Fruit fly (Drosophila melanogaster) whole organism, embryonic: ENCODE results near the gene Grik.

Experiments
- Awh ChIP-seq: fragments of 200-800 bp; sonication (Bioruptor generic); IDR thresholded peaks from 2 replicates; pipeline ENCODE4, ENCODE4 v1.3.6; 2022; ENCODE audit warnings: missing biosample characterization, missing genetic modification characterization
- B-H2 ChIP-seq: fragments of 200-800 bp; sonication (Bioruptor generic); optimal IDR thresholded peaks from 2 replicates; lab custom pipeline; 2018; ENCODE audit warnings: missing biosample characterization, mild to moderate bottlenecking, missing genetic modification characterization
- C15 ChIP-seq: fragments of 200-800 bp; sonication (Bioruptor generic); IDR thresholded peaks from 3 replicates; pipeline ENCODE4 v1.3.6; 2022; ENCODE audit warnings: missing biosample characterization, missing genetic modification characterization
- CG11247 ChIP-seq: fragments of 200-800 bp; sonication (Bioruptor generic); IDR thresholded peaks from 2 replicates; pipeline ENCODE4 v1.3.6; 2022; ENCODE audit warnings: missing biosample characterization, missing genetic modification characterization
- CG11504 ChIP-seq: fragments of 200-800 bp; sonication (Bioruptor generic); optimal IDR thresholded peaks from 3 replicates; lab custom pipeline; 2019; ENCODE audit warnings: missing biosample characterization, mild to moderate bottlenecking, missing genetic modification characterization, moderate library complexity
- CG12071 ChIP-seq: fragments of 200-800 bp; sonication (Bioruptor generic); optimal IDR thresholded peaks from 3 replicates; lab custom pipeline; 2018; ENCODE audit warnings: missing biosample characterization, mild to moderate bottlenecking, missing genetic modification characterization
- CG12769 ChIP-seq: fragments of 200-800 bp; sonication (Bioruptor generic); optimal IDR thresholded peaks from 2 replicates; lab custom pipeline; 2019; ENCODE audit warnings: missing biosample characterization, mild to moderate bottlenecking, missing genetic modification characterization, moderate library complexity
- CG15269 ChIP-seq: fragments of 200-800 bp; sonication (Bioruptor generic); optimal IDR thresholded peaks from 2 replicates; lab custom pipeline; 2018; ENCODE audit warnings: missing biosample characterization, mild to moderate bottlenecking, missing genetic modification characterization, moderate library complexity
- CG15601 ChIP-seq: fragments of 200-800 bp; sonication (Bioruptor generic); optimal IDR thresholded peaks from 3 replicates; lab custom pipeline; 2019; ENCODE audit warnings: missing biosample characterization, mild to moderate bottlenecking, missing genetic modification characterization, moderate library complexity
- CG17186 ChIP-seq: fragments of 200-800 bp; sonication (Bioruptor generic); optimal IDR thresholded peaks from 3 replicates; lab custom pipeline; 2017; ENCODE audit warnings: missing biosample characterization, missing genetic modification reagents, missing genetic modification characterization
- CG17385 ChIP-seq: fragments of 200-800 bp; sonication (Bioruptor generic); optimal IDR thresholded peaks from 3 replicates; lab custom pipeline; 2018; ENCODE audit warnings: missing biosample characterization, mild to moderate bottlenecking, missing genetic modification characterization
- CG17829 ChIP-seq: fragments of 200-800 bp; optimal IDR thresholded peaks from 2 replicates; lab custom pipeline; 2019; ENCODE audit warnings: missing biosample characterization, mild to moderate bottlenecking, missing genetic modification characterization, moderate library complexity
- CG1832 ChIP-seq: fragments of 200-800 bp; sonication (Bioruptor generic); optimal IDR thresholded peaks from 2 replicates; lab custom pipeline; 2017; ENCODE audit warnings: missing biosample characterization, mild to moderate bottlenecking, missing genetic modification characterization, inconsistent platforms
- CG18599 ChIP-seq: fragments of 200-800 bp; sonication (Bioruptor generic); optimal IDR thresholded peaks from 3 replicates; lab custom pipeline; 2017; ENCODE audit warnings: missing biosample characterization, missing genetic modification characterization, mild to moderate bottlenecking, moderate library complexity, missing genetic modification reagents
- CG2678 ChIP-seq: fragments of 200-800 bp; sonication (Bioruptor generic); optimal IDR thresholded peaks from 3 replicates; lab custom pipeline; 2019; ENCODE audit warnings: missing biosample characterization, mild to moderate bottlenecking, missing genetic modification characterization, moderate library complexity
- CG34224 ChIP-seq: fragments of 200-800 bp; sonication (Bioruptor generic); IDR thresholded peaks from 3 replicates; pipeline ENCODE4 v1.3.6; 2022; ENCODE audit warnings: missing biosample characterization, missing genetic modification characterization; ENCODE audit not compliant: partially characterized antibody
- CG42726 ChIP-seq: fragments of 200-800 bp; sonication (Bioruptor generic); IDR thresholded peaks from 2 replicates; pipeline ENCODE4 v1.3.6; 2022; ENCODE audit warnings: missing biosample characterization, missing genetic modification characterization; ENCODE audit not compliant: partially characterized antibody
- CG5953 ChIP-seq: fragments of 200-800 bp; sonication (Bioruptor generic); IDR thresholded peaks from 2 replicates; pipeline ENCODE4 v1.3.6; 2022; ENCODE audit warnings: missing biosample characterization, missing genetic modification characterization
- CG6254 ChIP-seq: fragments of 200-800 bp; sonication (Bioruptor generic); optimal IDR thresholded peaks from 3 replicates; lab custom pipeline; 2017; ENCODE audit warnings: mild to moderate bottlenecking, missing biosample characterization, missing genetic modification reagents, missing genetic modification characterization
- CG6813 ChIP-seq: fragments of 200-800 bp; sonication (Bioruptor generic); optimal IDR thresholded peaks from 2 replicates; lab custom pipeline; 2017; ENCODE audit warnings: missing biosample characterization, missing genetic modification characterization, mild to moderate bottlenecking, moderate library complexity, missing genetic modification reagents
- CG7786 ChIP-seq: fragments of 200-800 bp; sonication (Bioruptor generic); optimal IDR thresholded peaks from 2 replicates; lab custom pipeline; 2016; ENCODE audit warnings: missing biosample characterization, missing genetic modification characterization
- Dfd ChIP-seq, 2 experiments: fragments of >200 bp; optimal IDR thresholded peaks; 2 replicates each; lab custom pipeline; 2017; ENCODE audit warnings: missing biosample characterization in 2 of 2, missing genetic modification characterization in 2 of 2
- Dp ChIP-seq: fragments of 200-800 bp; sonication (Bioruptor generic); optimal IDR thresholded peaks from 2 replicates; lab custom pipeline; 2018; ENCODE audit warnings: missing biosample characterization, mild to moderate bottlenecking, missing genetic modification characterization, moderate library complexity
- E2f2 ChIP-seq: fragments of 200-800 bp; sonication (Bioruptor generic); IDR thresholded peaks from 2 replicates; pipeline ENCODE4 v1.3.6; 2022; ENCODE audit warnings: missing biosample characterization, missing genetic modification characterization
- ERR ChIP-seq: fragments of 200-800 bp; sonication (Bioruptor generic); optimal IDR thresholded peaks from 2 replicates; lab custom pipeline; 2016; ENCODE audit warnings: missing biosample characterization, missing genetic modification characterization
- Ets97D ChIP-seq: fragments of 200-800 bp; sonication (Bioruptor generic); optimal IDR thresholded peaks from 3 replicates; lab custom pipeline; 2016; ENCODE audit warnings: missing biosample characterization, missing genetic modification characterization
- Hand ChIP-seq: fragments of 200-800 bp; sonication (Bioruptor generic); optimal IDR thresholded peaks from 2 replicates; lab custom pipeline; 2017; ENCODE audit warnings: mild to moderate bottlenecking, missing biosample characterization, missing genetic modification reagents, missing genetic modification characterization
- HmgZ ChIP-seq: fragments of 200-800 bp; sonication (Bioruptor generic); optimal IDR thresholded peaks from 2 replicates; lab custom pipeline; 2018; ENCODE audit warnings: missing biosample characterization, mild to moderate bottlenecking, missing genetic modification characterization
- NFAT ChIP-seq: fragments of 200-800 bp; sonication (Bioruptor generic); IDR thresholded peaks from 2 replicates; pipeline ENCODE4 v1.3.6; 2022; ENCODE audit warnings: missing biosample characterization, missing genetic modification characterization
- Ptx1 ChIP-seq: fragments of 200-800 bp; sonication (Bioruptor generic); IDR thresholded peaks from 2 replicates; pipeline ENCODE4 v1.3.6; 2022; ENCODE audit warnings: missing biosample characterization, missing genetic modification characterization
- Rfx ChIP-seq: fragments of 200-800 bp; sonication (Bioruptor generic); IDR thresholded peaks from 2 replicates; pipeline ENCODE4 v1.3.6; 2022; ENCODE audit warnings: missing biosample characterization, missing genetic modification characterization
- bab2 ChIP-seq: fragments of 200-800 bp; sonication (Bioruptor generic); optimal IDR thresholded peaks from 2 replicates; lab custom pipeline; 2016; ENCODE audit warnings: missing biosample characterization, missing genetic modification characterization
- bowl ChIP-seq: fragments of 200-800 bp; sonication (Bioruptor generic); IDR thresholded peaks from 2 replicates; pipeline ENCODE4 v1.3.6; 2022; ENCODE audit warnings: missing biosample characterization, missing genetic modification characterization
- caup ChIP-seq: fragments of 200-800 bp; sonication (Bioruptor generic); optimal IDR thresholded peaks from 3 replicates; lab custom pipeline; 2017; ENCODE audit warnings: missing biosample characterization, mild to moderate bottlenecking, missing genetic modification characterization, moderate library complexity; ENCODE audit not compliant: severe bottlenecking
- chinmo ChIP-seq: fragments of 200-800 bp; sonication (Bioruptor generic); IDR thresholded peaks from 4 replicates; pipeline ENCODE4 v1.3.6; 2022; ENCODE audit warnings: missing biosample characterization, missing genetic modification characterization; ENCODE audit not compliant: partially characterized antibody
- corto ChIP-seq: fragments of 200-800 bp; sonication (Bioruptor generic); optimal IDR thresholded peaks from 2 replicates; lab custom pipeline; 2016; ENCODE audit warnings: missing biosample characterization, mild to moderate bottlenecking, missing genetic modification characterization, moderate library complexity
- dpn ChIP-seq, 2 experiments: fragments of 200-800 bp; sonication (Bioruptor generic); optimal IDR thresholded peaks; 3 replicates each; lab custom pipeline; 2016; ENCODE audit warnings: missing biosample characterization in 2 of 2, missing genetic modification characterization in 2 of 2
- grn ChIP-seq: fragments of 200-800 bp; sonication (Bioruptor generic); optimal IDR thresholded peaks from 3 replicates; lab custom pipeline; 2017; ENCODE audit warnings: missing biosample characterization, missing genetic modification characterization
- gsb-n ChIP-seq: fragments of 200-800 bp; sonication (Bioruptor generic); optimal IDR thresholded peaks from 3 replicates; lab custom pipeline; 2018; ENCODE audit warnings: missing biosample characterization, mild to moderate bottlenecking, missing genetic modification characterization
- h ChIP-seq: fragments of >200 bp; optimal IDR thresholded peaks from 2 replicates; lab custom pipeline; 2017
- hkb ChIP-seq, 2 experiments: fragments of 200-800 bp in 1 of 2; fragments of >200 bp in 1 of 2; sonication (Bioruptor generic) in 1 of 2; IDR thresholded peaks in 1 of 2; optimal IDR thresholded peaks in 1 of 2; 2 replicates each; pipeline versions ENCODE4 v1.3.6 to Lab custom; 2017 to 2022; ENCODE audit warnings: missing biosample characterization in 1 of 2, missing genetic modification characterization in 1 of 2
- ken ChIP-seq: fragments of 200-800 bp; sonication (Bioruptor generic); IDR thresholded peaks from 3 replicates; pipeline ENCODE4 v1.3.6; 2022; ENCODE audit warnings: missing biosample characterization, missing genetic modification characterization
- knrl ChIP-seq: fragments of 200-800 bp; sonication (Bioruptor generic); IDR thresholded peaks from 3 replicates; pipeline ENCODE4 v1.3.6; 2022; ENCODE audit warnings: missing biosample characterization, missing genetic modification characterization; ENCODE audit not compliant: partially characterized antibody
- nom ChIP-seq: fragments of 200-800 bp; sonication (Bioruptor generic); optimal IDR thresholded peaks from 2 replicates; lab custom pipeline; 2017; ENCODE audit warnings: missing biosample characterization, missing genetic modification characterization, mild to moderate bottlenecking, moderate library complexity, missing genetic modification reagents
- onecut ChIP-seq: fragments of 200-800 bp; sonication (Bioruptor generic); IDR thresholded peaks from 2 replicates; pipeline ENCODE4 v1.3.6; 2022; ENCODE audit warnings: missing biosample characterization, missing genetic modification characterization
- rib ChIP-seq: fragments of 200-800 bp; sonication (Bioruptor generic); IDR thresholded peaks from 2 replicates; pipeline ENCODE4 v1.3.6; 2022; ENCODE audit warnings: missing biosample characterization, missing genetic modification characterization
- sd ChIP-seq: fragments of 200-800 bp; sonication (Bioruptor generic); optimal IDR thresholded peaks from 3 replicates; lab custom pipeline; 2018; ENCODE audit warnings: missing biosample characterization, mild to moderate bottlenecking, missing genetic modification characterization, moderate library complexity
- seq ChIP-seq: fragments of 200-800 bp; sonication (Bioruptor generic); IDR thresholded peaks from 2 replicates; pipeline ENCODE4 v1.3.6; 2022; ENCODE audit warnings: missing biosample characterization, missing genetic modification characterization
- vvl ChIP-seq: fragments of 200-800 bp; sonication (Bioruptor generic); IDR thresholded peaks from 2 replicates; pipeline ENCODE4 v1.3.6; 2022; ENCODE audit warnings: missing biosample characterization, missing genetic modification characterization

The Grik gene

DNA sequence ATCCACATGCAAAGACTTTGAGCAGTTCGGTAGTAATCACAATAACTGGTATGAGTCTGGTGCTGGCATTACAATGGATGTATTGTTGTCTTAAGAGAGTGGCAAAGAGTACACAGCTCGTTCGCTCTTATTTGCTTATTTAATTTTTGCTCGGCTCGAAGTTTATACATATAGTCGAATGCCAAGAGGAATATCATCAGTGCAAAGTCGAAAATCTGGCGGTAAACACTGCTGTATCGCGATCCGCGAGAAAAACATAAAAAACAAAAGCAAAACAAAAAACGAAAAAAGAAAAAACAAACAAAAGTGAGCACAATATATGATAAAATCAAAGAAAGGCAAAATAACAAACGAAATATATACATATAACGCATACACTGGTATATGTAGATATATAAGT, 12.3 kb downstream of the Grik start, which contains the start of gene hdly (continued):
- TF ChIP-seq CG2678 (peak; percentile 29), CG11247 (GFP tag; lab: Robert Waterston, UW) (no peak), ERR (GFP tag; lab: Kevin White, UChicago) (no peak), corto (GFP tag; lab: Kevin White, UChicago) (peak; percentile 81), CG7786 (GFP tag; lab: Kevin White, UChicago) (no peak), CG6254 (GFP tag; lab: Kevin White, UChicago) (no peak), sd (tag; lab: Kevin White, UChicago) (peak; percentile 47), h (lab: Kevin White, UChicago) (no peak), CG17385 (peak; percentile 20), vvl (GFP tag; lab: Robert Waterston, UW) (no peak; the same call in 1 of the 2 replicates), CG34224 (GFP tag; lab: Robert Waterston, UW) (peak; percentile 18; the same call in 1 of the 3 replicates), grn (no peak), CG5953 (GFP tag; lab: Robert Waterston, UW) (no peak), CG42726 (GFP tag; lab: Robert Waterston, UW) (no peak), dpn (GFP tag; optimal IDR thresholded peaks at IDR 0.05; lab: Kevin White, UChicago) (peak in 1 of 2 experiments; percentile 10), CG15269 (tag; lab: Kevin White, UChicago) (peak; percentile 51), bowl (GFP tag; lab: Robert Waterston, UW) (0 out of 2 replicates have a peak, but pooled peaks have one; percentile 14), Rfx (GFP tag; lab: Robert Waterston, UW) (peak; percentile 36; the same call in 1 of the 2 replicates), Awh (GFP tag; lab: Robert Waterston, UW) (0 out of 2 replicates have a peak, but pooled peaks have one; percentile 35), CG1832 (GFP tag; lab: Kevin White, UChicago) (no peak), E2f2 (GFP tag; lab: Robert Waterston, UW) (no peak), Hand (no peak), C15 (GFP tag; lab: Robert Waterston, UW) (no peak), ken (GFP tag; lab: Robert Waterston, UW) (no peak), Ets97D (no peak), CG15601 (tag; lab: Kevin White, UChicago) (no peak), knrl (GFP tag; lab: Robert Waterston, UW) (no peak), Dp (GFP tag; lab: Kevin White, UChicago) (no peak), bab2 (no peak), NFAT (0 out of 2 replicates have a peak, but pooled peaks have one; percentile 6), CG18599 (GFP tag; lab: Kevin White, UChicago) (no peak), Ptx1 (GFP tag; lab: Robert Waterston, UW) (no peak), chinmo (GFP tag; lab: Robert Waterston, UW) (peak; percentile 78; the same call in 1 of the 4 replicates), rib (no peak), onecut (GFP tag; lab: Robert Waterston, UW) (0 out of 2 replicates have a peak, but pooled peaks have one; percentile 4), CG12071 (GFP tag; lab: Kevin White, UChicago) (peak; percentile 23), CG11504 (tag; lab: Kevin White, UChicago) (no peak), nom (GFP tag; lab: Kevin White, UChicago) (peak; percentile 100), seq (0 out of 2 replicates have a peak, but pooled peaks have one; percentile 14), CG6813 (GFP tag; lab: Kevin White, UChicago) (peak; percentile 25), CG17829 (tag; lab: Kevin White, UChicago) (no peak), hkb (optimal IDR thresholded peaks at IDR 0.05; lab: Kevin White, UChicago) (no peak), hkb (GFP tag; IDR thresholded peaks at IDR 0.05; lab: Robert Waterston, UW) (0 out of 2 replicates have a peak, but pooled peaks have one; percentile 38), caup (GFP tag; lab: Kevin White, UChicago) (peak; percentile 42), HmgZ (tag; lab: Kevin White, UChicago) (no peak), CG12769 (tag; lab: Kevin White, UChicago) (peak; percentile 2), Dfd (GFP tag; optimal IDR thresholded peaks at IDR 0.05; lab: Kevin White, UChicago) (no peak), B-H2 (peak; percentile 67), gsb-n (tag; lab: Kevin White, UChicago) (no peak), CG17186 (no peak)
